Worm (Caenorhabditis elegans) whole organism, L3 larva: ENCODE results near the gene srp-7.

ENCODE experiments used
- R02D3.7 ChIP-seq: fragments of 150-350 bp; optimal IDR thresholded peaks from 2 replicates; lab custom pipeline; 2014; ENCODE audit warnings: missing biosample characterization, missing genetic modification characterization
- ZK546.5 ChIP-seq: sonication (generic microtip); optimal IDR thresholded peaks from 2 replicates; lab custom pipeline; 2017; ENCODE audit warnings: missing biosample characterization, missing genetic modification characterization
- ceh-16 ChIP-seq: sonication (generic microtip); optimal IDR thresholded peaks from 2 replicates; lab custom pipeline; 2017; ENCODE audit warnings: missing biosample characterization, missing genetic modification characterization
- ceh-28 ChIP-seq: fragments of 150-350 bp; optimal IDR thresholded peaks from 2 replicates; lab custom pipeline; 2014; ENCODE audit warnings: missing biosample characterization, missing genetic modification reagents, missing genetic modification characterization
- ceh-9 ChIP-seq: sonication (generic microtip); optimal IDR thresholded peaks from 2 replicates; lab custom pipeline; 2018; ENCODE audit warnings: missing biosample characterization, missing genetic modification characterization
- daf-12 ChIP-seq: fragments of 150-350 bp; optimal IDR thresholded peaks from 2 replicates; lab custom pipeline; 2014; ENCODE audit warnings: missing biosample characterization, missing genetic modification reagents, missing genetic modification characterization
- egl-27 ChIP-seq: sonication (generic microtip); optimal IDR thresholded peaks from 4 replicates; lab custom pipeline; 2017; ENCODE audit warnings: missing biosample characterization, missing genetic modification reagents, missing genetic modification characterization
- egl-5 ChIP-seq: fragments of 150-350 bp; optimal IDR thresholded peaks from 2 replicates; lab custom pipeline; 2017; ENCODE audit warnings: missing biosample characterization, missing genetic modification reagents, missing genetic modification characterization, inconsistent platforms
- elt-1 ChIP-seq: fragments of 150-350 bp; optimal IDR thresholded peaks from 2 replicates; lab custom pipeline; 2014; ENCODE audit warnings: missing biosample characterization, missing genetic modification characterization
- elt-2 ChIP-seq: sonication (generic microtip); optimal IDR thresholded peaks from 2 replicates; lab custom pipeline; 2016; ENCODE audit warnings: missing genetic modification reagents, mild to moderate bottlenecking, missing genetic modification characterization, missing compliant biosample characterization
- elt-3 ChIP-seq, 3 experiments: fragments of 150-350 bp in 1 of 3; sonication (generic microtip) in 2 of 3; optimal IDR thresholded peaks; 2 replicates in 2 of 3; 4 replicates in 1 of 3; lab custom pipeline; 2014 to 2017; ENCODE audit warnings: missing biosample characterization in 3 of 3, missing genetic modification characterization in 3 of 3
- eor-1 ChIP-seq, 2 experiments: fragments of 150-350 bp; optimal IDR thresholded peaks; 2 replicates each; lab custom pipeline; 2014 to 2018; ENCODE audit warnings: missing biosample characterization in 2 of 2, missing genetic modification characterization in 2 of 2
- fkh-10 ChIP-seq: sonication (generic microtip); optimal IDR thresholded peaks from 2 replicates; lab custom pipeline; 2017; ENCODE audit warnings: missing biosample characterization, missing genetic modification reagents, missing genetic modification characterization
- fkh-2 ChIP-seq: fragments of 150-350 bp; optimal IDR thresholded peaks from 2 replicates; lab custom pipeline; 2014; ENCODE audit warnings: missing biosample characterization, missing genetic modification reagents, missing genetic modification characterization
- hmg-11 ChIP-seq: sonication (generic microtip); optimal IDR thresholded peaks from 2 replicates; lab custom pipeline; 2016; ENCODE audit warnings: missing genetic modification characterization, missing compliant biosample characterization
- lin-39 ChIP-seq: fragments of 150-350 bp; optimal IDR thresholded peaks from 2 replicates; lab custom pipeline; 2018; ENCODE audit warnings: missing biosample characterization, missing genetic modification reagents, missing genetic modification characterization
- lsy-12 ChIP-seq: sonication (generic microtip); optimal IDR thresholded peaks from 2 replicates; lab custom pipeline; 2016; ENCODE audit warnings: mild to moderate bottlenecking, missing genetic modification characterization, missing compliant biosample characterization
- mdl-1 ChIP-seq: fragments of 150-350 bp; optimal IDR thresholded peaks from 2 replicates; lab custom pipeline; 2014; ENCODE audit warnings: missing biosample characterization, missing genetic modification characterization
- mml-1 ChIP-seq: fragments of 150-350 bp; sonication (generic microtip); optimal IDR thresholded peaks from 3 replicates; lab custom pipeline; 2014; ENCODE audit warnings: missing biosample characterization, missing genetic modification characterization
- nfya-1 ChIP-seq: sonication (generic microtip); optimal IDR thresholded peaks from 2 replicates; lab custom pipeline; 2017; ENCODE audit warnings: missing genetic modification characterization, mild to moderate bottlenecking, missing compliant biosample characterization, antibody characterized with exemption, moderate library complexity; ENCODE audit not compliant: insufficient read depth
- nhr-12 ChIP-seq: fragments of 150-350 bp; optimal IDR thresholded peaks from 2 replicates; lab custom pipeline; 2014; ENCODE audit warnings: missing biosample characterization, missing genetic modification characterization
- nhr-23 ChIP-seq: fragments of 150-350 bp; optimal IDR thresholded peaks from 2 replicates; lab custom pipeline; 2014; ENCODE audit warnings: missing biosample characterization, missing genetic modification reagents, missing genetic modification characterization
- nhr-25 ChIP-seq: sonication (generic microtip); optimal IDR thresholded peaks from 2 replicates; lab custom pipeline; 2017; ENCODE audit warnings: missing biosample characterization, missing genetic modification characterization
- nhr-28 ChIP-seq: fragments of 150-350 bp; optimal IDR thresholded peaks from 2 replicates; lab custom pipeline; 2014; ENCODE audit warnings: missing biosample characterization, missing genetic modification characterization
- nhr-43 ChIP-seq: sonication (generic microtip); optimal IDR thresholded peaks from 2 replicates; lab custom pipeline; 2016; ENCODE audit warnings: mild to moderate bottlenecking, missing genetic modification characterization, missing compliant biosample characterization; ENCODE audit not compliant: poor library complexity, severe bottlenecking
- nhr-67 ChIP-seq: fragments of 150-350 bp; optimal IDR thresholded peaks from 2 replicates; lab custom pipeline; 2014; ENCODE audit warnings: missing biosample characterization, missing genetic modification characterization
- nhr-76 ChIP-seq: fragments of 150-350 bp; sonication (generic microtip); optimal IDR thresholded peaks from 5 replicates; lab custom pipeline; 2014; ENCODE audit warnings: missing biosample characterization, missing genetic modification characterization
- nhr-77 ChIP-seq: fragments of 150-350 bp; optimal IDR thresholded peaks from 2 replicates; lab custom pipeline; 2014; ENCODE audit warnings: missing biosample characterization, missing genetic modification characterization
- pha-4 ChIP-seq: fragments of 150-350 bp; optimal IDR thresholded peaks from 2 replicates; lab custom pipeline; 2014; ENCODE audit warnings: missing biosample characterization, missing genetic modification reagents, missing genetic modification characterization
- pqm-1 ChIP-seq: fragments of 150-350 bp; optimal IDR thresholded peaks from 2 replicates; lab custom pipeline; 2017; ENCODE audit warnings: missing biosample characterization, missing genetic modification characterization, inconsistent platforms
- sea-2 ChIP-seq: fragments of 150-350 bp; sonication (generic microtip); optimal IDR thresholded peaks from 4 replicates; lab custom pipeline; 2014; ENCODE audit warnings: missing biosample characterization, missing genetic modification reagents, missing genetic modification characterization
- skn-1 ChIP-seq: fragments of 150-350 bp; optimal IDR thresholded peaks from 2 replicates; lab custom pipeline; 2014; ENCODE audit warnings: missing biosample characterization, missing genetic modification characterization
- tbx-2 ChIP-seq: sonication (generic microtip); optimal IDR thresholded peaks from 2 replicates; lab custom pipeline; 2016; ENCODE audit warnings: mild to moderate bottlenecking, missing genetic modification characterization, missing compliant biosample characterization
- unc-62 ChIP-seq: fragments of 150-350 bp; sonication (generic microtip); optimal IDR thresholded peaks from 4 replicates; lab custom pipeline; 2014; ENCODE audit warnings: missing biosample characterization, missing genetic modification reagents, missing genetic modification characterization
- zag-1 ChIP-seq: fragments of 150-350 bp; optimal IDR thresholded peaks from 2 replicates; lab custom pipeline; 2014; ENCODE audit warnings: missing biosample characterization, missing genetic modification characterization
- ztf-4 ChIP-seq: fragments of 150-350 bp; optimal IDR thresholded peaks from 2 replicates; lab custom pipeline; 2014; ENCODE audit warnings: missing biosample characterization, missing genetic modification characterization

Gene srp-7

ce11 chrV:8185737-8186136, 6.8 kb downstream of the srp-7 start, which contains the start of gene F20D6.2:
F20D6.2 (plus strand) TSS chrV:8186037.
- TF ChIP-seq fkh-10 (GFP tag; lab: Kevin White, UChicago) (no peak), mml-1 (tag; lab: Kevin White, UChicago) (no peak), skn-1 (tag; lab: Kevin White, UChicago) (no peak), R02D3.7 (tag; lab: Kevin White, UChicago) (no peak), nhr-76 (tag; lab: Kevin White, UChicago) (no peak), unc-62 (GFP tag; lab: Kevin White, UChicago) (no peak), nhr-12 (tag; lab: Kevin White, UChicago) (no peak), nhr-67 (tag; lab: Kevin White, UChicago) (no peak), ceh-28 (no peak), tbx-2 (tag; lab: Kevin White, UChicago) (no peak)

ce11 chrV:8188421-8188820, 9.5 kb downstream of the srp-7 start, which contains the start of gene F20D6.15:
F20D6.15 (minus strand) TSS chrV:8188467.
- no peak for TF ChIP-seq fkh-2 (tag; lab: Kevin White, UChicago)
- TF ChIP-seq mml-1 (tag; lab: Kevin White, UChicago), result no peak
- TF ChIP-seq tbx-2 (tag; lab: Kevin White, UChicago), result no peak
- no peak for TF ChIP-seq hmg-11 (tag; lab: Kevin White, UChicago)
- TF ChIP-seq egl-5 (tag; lab: Kevin White, UChicago), result no peak
- no peak for TF ChIP-seq lsy-12 (tag; lab: Kevin White, UChicago)
- TF ChIP-seq skn-1 (tag; lab: Kevin White, UChicago), result no peak
- TF ChIP-seq eor-1 (tag; optimal IDR thresholded peaks at IDR 0.05; lab: Kevin White, UChicago), result no peak
- no peak for TF ChIP-seq unc-62 (GFP tag; lab: Kevin White, UChicago)
- no peak for TF ChIP-seq elt-2 (tag; lab: Kevin White, UChicago)
- TF ChIP-seq pqm-1 (tag; lab: Kevin White, UChicago), result no peak
- no peak for TF ChIP-seq elt-1 (tag; lab: Kevin White, UChicago)
- no peak for TF ChIP-seq lin-39 (tag; lab: Kevin White, UChicago)
- TF ChIP-seq ztf-4, result no peak
- TF ChIP-seq nhr-25 (tag; lab: Kevin White, UChicago), result no peak

ce11 chrV:8190016-8190415, 11.1 kb downstream of the srp-7 start, which contains the start of gene F20D6.12:
F20D6.12 (minus strand) TSS chrV:8190116.
- TF ChIP-seq nhr-23 (tag; lab: Kevin White, UChicago) (no peak), ceh-9 (tag; lab: Kevin White, UChicago) (no peak), elt-3 (tag; optimal IDR thresholded peaks at IDR 0.05; lab: Kevin White, UChicago) (no peak), pha-4 (no peak), zag-1 (tag; lab: Kevin White, UChicago) (no peak), ztf-4 (no peak), egl-27 (tag; lab: Kevin White, UChicago) (no peak), nfya-1 (tag; lab: Kevin White, UChicago) (no peak), R02D3.7 (tag; lab: Kevin White, UChicago) (no peak), sea-2 (GFP tag; lab: Kevin White, UChicago) (no peak)

ce11 chrV:8190430-8190829, 11.5 kb downstream of the srp-7 start, which contains the start of gene F20D6.1:
F20D6.1 (plus strand) TSS chrV:8190730.
- TF ChIP-seq ceh-16 (tag; lab: Kevin White, UChicago) (no peak), sea-2 (GFP tag; lab: Kevin White, UChicago) (no peak), nhr-67 (tag; lab: Kevin White, UChicago) (no peak), mml-1 (tag; lab: Kevin White, UChicago) (no peak), elt-3 (tag; optimal IDR thresholded peaks at IDR 0.05; lab: Kevin White, UChicago) (no peak), ZK546.5 (tag; lab: Kevin White, UChicago) (no peak), elt-1 (tag; lab: Kevin White, UChicago) (no peak), daf-12 (tag; lab: Kevin White, UChicago) (no peak), nhr-28 (no peak), nhr-77 (tag; lab: Kevin White, UChicago) (no peak), egl-27 (tag; lab: Kevin White, UChicago) (no peak), mdl-1 (tag; lab: Kevin White, UChicago) (no peak), unc-62 (GFP tag; lab: Kevin White, UChicago) (no peak), tbx-2 (tag; lab: Kevin White, UChicago) (no peak), nhr-43 (tag; lab: Kevin White, UChicago) (no peak)
- TF ChIP-seq, all 47 proteins: peak for 0
